Fruit fly (Drosophila melanogaster): Measurements from ENCODE around the gene CG13026.
A peak's percentile ranks its signal among the peaks of the same experiment; 100 is the strongest.

Gene CG13026

dm6 chr3L:16768001-16768652 lies 42.2 kb upstream of the CG13026 start:
- TF ChIP-seq OdsH (GFP tag; optimal IDR thresholded peaks at IDR 0.05) = no peak
- TF ChIP-seq CG10631 (GFP tag; optimal IDR thresholded peaks at IDR 0.05) = peak; percentile 18
- TF ChIP-seq CG11762 (GFP tag; optimal IDR thresholded peaks at IDR 0.05; ENCODE audit: insufficient read depth) = no peak
- TF ChIP-seq esn (GFP tag; optimal IDR thresholded peaks at IDR 0.05) = no peak
- no peak for TF ChIP-seq lz (GFP tag; optimal IDR thresholded peaks at IDR 0.05)
- no peak for TF ChIP-seq Hr39 (GFP tag; optimal IDR thresholded peaks at IDR 0.05)
- no peak for TF ChIP-seq topi (GFP tag; optimal IDR thresholded peaks at IDR 0.05)
- no peak for TF ChIP-seq Eip93F (GFP tag; optimal IDR thresholded peaks at IDR 0.05)
- TF ChIP-seq Eip75B (GFP tag; optimal IDR thresholded peaks at IDR 0.05) = no peak
- TF ChIP-seq CG6163 (GFP tag; IDR thresholded peaks at IDR 0.05) = no peak
- TF ChIP-seq CG6808 (GFP tag; optimal IDR thresholded peaks at IDR 0.05) = no peak
- TF ChIP-seq salr (GFP tag; optimal IDR thresholded peaks at IDR 0.05) = no peak
- peak; percentile 23 for TF ChIP-seq Ets96B (tag; optimal IDR thresholded peaks at IDR 0.05)
- TF ChIP-seq Sox14 (GFP tag; optimal IDR thresholded peaks at IDR 0.05) = no peak
- TF ChIP-seq CG11902 (GFP tag; optimal IDR thresholded peaks at IDR 0.05) = no peak
- TF ChIP-seq Hr38 (GFP tag; optimal IDR thresholded peaks at IDR 0.05) = no peak
- peak; percentile 11 for TF ChIP-seq acj6 (GFP tag; optimal IDR thresholded peaks at IDR 0.05)
- 0 out of 3 replicates have a peak, but pooled peaks have one; percentile 38 for TF ChIP-seq eg (GFP tag; IDR thresholded peaks at IDR 0.05)
- peak; percentile 4 for TF ChIP-seq CG3919 (GFP tag; optimal IDR thresholded peaks at IDR 0.05)
- no peak for TF ChIP-seq pdm3 (GFP tag; optimal IDR thresholded peaks at IDR 0.05)
- TF ChIP-seq CG8119 (GFP tag; IDR thresholded peaks at IDR 0.05) = no peak
- TF ChIP-seq CG31627 (GFP tag; optimal IDR thresholded peaks at IDR 0.05) = no peak
- peak; percentile 68 for TF ChIP-seq Eip78C (GFP tag)
- no peak for TF ChIP-seq fd59A (GFP tag; optimal IDR thresholded peaks at IDR 0.05)
- no peak for TF ChIP-seq CG16779 (tag; optimal IDR thresholded peaks at IDR 0.05)
- TF ChIP-seq net (GFP tag; optimal IDR thresholded peaks at IDR 0.05) = no peak
- no peak for TF ChIP-seq CG9139 (GFP tag; optimal IDR thresholded peaks at IDR 0.05)
- peak; percentile 52 for TF ChIP-seq fkh (GFP tag; optimal IDR thresholded peaks at IDR 0.05)
- no peak for TF ChIP-seq CG3032 (tag; optimal IDR thresholded peaks at IDR 0.05)
- no peak for TF ChIP-seq vri (GFP tag; optimal IDR thresholded peaks at IDR 0.05)
- no peak for TF ChIP-seq Lpt (GFP tag; optimal IDR thresholded peaks at IDR 0.05)
- TF ChIP-seq CG7368 (GFP tag; optimal IDR thresholded peaks at IDR 0.05) = no peak
- no peak for TF ChIP-seq CG10669 (GFP tag; optimal IDR thresholded peaks at IDR 0.05)
- no peak for TF ChIP-seq ss (GFP tag; optimal IDR thresholded peaks at IDR 0.05)
- TF ChIP-seq CG8632 (GFP tag; optimal IDR thresholded peaks at IDR 0.05) = no peak
- TF ChIP-seq CG32006 (GFP tag; optimal IDR thresholded peaks at IDR 0.05) = no peak
- TF ChIP-seq CG8319 (GFP tag; optimal IDR thresholded peaks at IDR 0.05) = no peak
- TF ChIP-seq CG34406 (GFP tag; optimal IDR thresholded peaks at IDR 0.05) = no peak

DNA sequence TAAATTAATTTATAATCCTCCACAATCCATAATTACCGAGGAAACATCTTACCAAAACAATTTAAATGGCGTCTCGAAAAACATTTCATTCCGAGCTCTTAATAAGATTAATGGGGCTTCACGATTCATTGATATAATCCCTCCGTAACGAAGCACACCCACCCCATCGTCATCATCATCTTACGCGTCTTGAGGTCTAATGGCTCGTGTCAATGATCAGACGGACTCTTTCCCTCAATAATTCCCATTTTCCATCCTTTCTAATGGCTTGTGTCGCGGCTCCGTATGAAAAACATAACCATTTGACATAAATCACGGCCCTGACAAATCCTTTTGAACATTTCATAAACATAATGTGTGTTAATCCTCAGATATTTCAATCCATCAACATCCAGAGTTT lies 40.9 kb upstream of the CG13026 start:
- TF ChIP-seq Sox15 (GFP tag; optimal IDR thresholded peaks at IDR 0.05) (no peak), ss (GFP tag; optimal IDR thresholded peaks at IDR 0.05) (no peak), CG3919 (GFP tag; optimal IDR thresholded peaks at IDR 0.05) (no peak), eg (GFP tag; IDR thresholded peaks at IDR 0.05) (no peak), Hr39 (GFP tag; optimal IDR thresholded peaks at IDR 0.05) (no peak), esn (GFP tag; optimal IDR thresholded peaks at IDR 0.05) (no peak), fd59A (GFP tag; optimal IDR thresholded peaks at IDR 0.05) (no peak), Ets96B (tag; optimal IDR thresholded peaks at IDR 0.05) (no peak), CG4318 (GFP tag; optimal IDR thresholded peaks at IDR 0.05) (no peak), net (GFP tag; optimal IDR thresholded peaks at IDR 0.05) (no peak), vri (GFP tag; optimal IDR thresholded peaks at IDR 0.05) (no peak), dsx (GFP tag; optimal IDR thresholded peaks at IDR 0.05; ENCODE audit: poor library complexity, severe bottlenecking) (no peak)

Measured in whole organism, prepupa.